Fruit fly (Drosophila melanogaster) Kc167 (cell line): Measurements from ENCODE around the gene CG34289.

Experiments used
- psq ChIP-seq: fragments of >200 bp; optimal IDR thresholded peaks from 2 replicates; lab custom pipeline; 2017; ENCODE audit warnings: missing external identifiers
- ttk ChIP-seq: sonication (Bioruptor generic); optimal IDR thresholded peaks from 2 replicates; lab custom pipeline; 2017; ENCODE audit warnings: missing external identifiers

- TF ChIP-seq ttk (lab: Kevin White, UChicago): no peak
- no peak for TF ChIP-seq psq
Measured at dm6 chr3R:23538719-23539145, 31.5 kb upstream of the CG34289 start, which contains the start of gene Ugt303B2.
